Worm (Caenorhabditis elegans) whole organism, L2 larva: ENCODE measurements around the gene M28.10.

ENCODE experiments used
- C34F6.9 ChIP-seq: fragments of 150-350 bp; optimal IDR thresholded peaks from 2 replicates; lab custom pipeline; 2014; ENCODE audit warnings: missing biosample characterization, missing genetic modification characterization
- F13H6.1 ChIP-seq: sonication (generic microtip); optimal IDR thresholded peaks from 2 replicates; lab custom pipeline; 2016; ENCODE audit warnings: missing genetic modification characterization, missing compliant biosample characterization
- Y55F3AM.14 ChIP-seq: fragments of 200-800 bp; sonication (Bioruptor generic); optimal IDR thresholded peaks from 2 replicates; lab custom pipeline; 2018; ENCODE audit warnings: mild to moderate bottlenecking, missing genetic modification characterization, missing compliant biosample characterization
- ZK546.5 ChIP-seq: sonication (generic microtip); optimal IDR thresholded peaks from 2 replicates; lab custom pipeline; 2017; ENCODE audit warnings: missing biosample characterization, missing genetic modification characterization
- alr-1 ChIP-seq: fragments of 150-350 bp; optimal IDR thresholded peaks from 2 replicates; lab custom pipeline; 2014; ENCODE audit warnings: missing biosample characterization, missing genetic modification characterization
- ama-1 ChIP-seq: fragments of 150-350 bp; optimal IDR thresholded peaks from 2 replicates; lab custom pipeline; 2018; ENCODE audit warnings: inconsistent platforms
- blmp-1 ChIP-seq: sonication (generic microtip); optimal IDR thresholded peaks from 2 replicates; lab custom pipeline; 2017; ENCODE audit warnings: missing genetic modification characterization, mild to moderate bottlenecking, missing compliant biosample characterization, antibody characterized with exemption, moderate library complexity; ENCODE audit not compliant: insufficient read depth
- ceh-16 ChIP-seq: fragments of 150-350 bp; optimal IDR thresholded peaks from 2 replicates; lab custom pipeline; 2014; ENCODE audit warnings: missing biosample characterization, missing genetic modification characterization
- ceh-82 ChIP-seq: fragments of 150-350 bp; optimal IDR thresholded peaks from 2 replicates; lab custom pipeline; 2014; ENCODE audit warnings: missing biosample characterization, missing genetic modification characterization
- crh-2 ChIP-seq: sonication (generic microtip); optimal IDR thresholded peaks from 2 replicates; lab custom pipeline; 2017; ENCODE audit warnings: missing biosample characterization, missing genetic modification characterization
- dmd-4 ChIP-seq: sonication (generic microtip); optimal IDR thresholded peaks from 2 replicates; lab custom pipeline; 2017; ENCODE audit warnings: missing biosample characterization, missing genetic modification characterization
- egl-27 ChIP-seq: sonication (generic microtip); optimal IDR thresholded peaks from 3 replicates; lab custom pipeline; 2017; ENCODE audit warnings: missing biosample characterization, missing genetic modification reagents, missing genetic modification characterization
- elt-1 ChIP-seq: fragments of 150-350 bp; optimal IDR thresholded peaks from 2 replicates; lab custom pipeline; 2014; ENCODE audit warnings: missing biosample characterization, missing genetic modification characterization
- fos-1 ChIP-seq: fragments of 150-350 bp; optimal IDR thresholded peaks from 2 replicates; lab custom pipeline; 2014; ENCODE audit warnings: missing biosample characterization, missing genetic modification characterization
- gmeb-1 ChIP-seq: fragments of 150-350 bp; optimal IDR thresholded peaks from 2 replicates; lab custom pipeline; 2014; ENCODE audit warnings: missing biosample characterization, missing genetic modification characterization
- lin-11 ChIP-seq: fragments of 150-350 bp; sonication (generic microtip); optimal IDR thresholded peaks from 2 replicates; lab custom pipeline; 2014; ENCODE audit warnings: missing biosample characterization, missing genetic modification characterization, inconsistent platforms, mixed read lengths
- lin-13 ChIP-seq: fragments of 150-350 bp; optimal IDR thresholded peaks from 2 replicates; lab custom pipeline; 2014; ENCODE audit warnings: missing biosample characterization, missing genetic modification reagents, missing genetic modification characterization
- lin-39 ChIP-seq: fragments of 150-350 bp; optimal IDR thresholded peaks from 2 replicates; lab custom pipeline; 2014; ENCODE audit warnings: missing biosample characterization, missing genetic modification reagents, missing genetic modification characterization
- lsy-2 ChIP-seq, 2 experiments: fragments of 150-350 bp in 1 of 2; sonication (generic microtip) in 1 of 2; optimal IDR thresholded peaks; 2 replicates each; lab custom pipeline; 2014 to 2017; ENCODE audit warnings: missing biosample characterization in 2 of 2, missing genetic modification characterization in 2 of 2
- mab-5 ChIP-seq: fragments of 150-350 bp; optimal IDR thresholded peaks from 2 replicates; lab custom pipeline; 2014; ENCODE audit warnings: missing biosample characterization, missing genetic modification characterization
- mbf-1 ChIP-seq: sonication (generic microtip); optimal IDR thresholded peaks from 2 replicates; lab custom pipeline; 2017; ENCODE audit warnings: missing biosample characterization, missing genetic modification characterization
- mdl-1 ChIP-seq, 2 experiments: fragments of 150-350 bp in 1 of 2; sonication (generic microtip) in 1 of 2; optimal IDR thresholded peaks; 2 replicates each; lab custom pipeline; 2017; ENCODE audit warnings: missing biosample characterization in 2 of 2, missing genetic modification characterization in 2 of 2
- nhr-10 ChIP-seq: sonication (generic microtip); optimal IDR thresholded peaks from 2 replicates; lab custom pipeline; 2017; ENCODE audit warnings: missing biosample characterization, missing genetic modification characterization
- nhr-23 ChIP-seq: fragments of 150-350 bp; optimal IDR thresholded peaks from 2 replicates; lab custom pipeline; 2014; ENCODE audit warnings: missing biosample characterization, missing genetic modification reagents, missing genetic modification characterization
- nhr-237 ChIP-seq: fragments of 150-350 bp; optimal IDR thresholded peaks from 2 replicates; lab custom pipeline; 2014; ENCODE audit warnings: missing biosample characterization, missing genetic modification characterization
- nhr-25 ChIP-seq: fragments of 150-350 bp; sonication (generic microtip); optimal IDR thresholded peaks from 3 replicates; lab custom pipeline; 2014; ENCODE audit warnings: missing biosample characterization, missing genetic modification characterization
- nhr-6 ChIP-seq: fragments of 150-350 bp; optimal IDR thresholded peaks from 2 replicates; lab custom pipeline; 2014; ENCODE audit warnings: missing biosample characterization, missing genetic modification characterization
- nhr-77 ChIP-seq: fragments of 150-350 bp; optimal IDR thresholded peaks from 2 replicates; lab custom pipeline; 2014; ENCODE audit warnings: missing biosample characterization, missing genetic modification characterization
- peb-1 ChIP-seq: fragments of 150-350 bp; optimal IDR thresholded peaks from 2 replicates; lab custom pipeline; 2014; ENCODE audit warnings: missing biosample characterization, missing genetic modification characterization
- sma-3 ChIP-seq: sonication (generic microtip); optimal IDR thresholded peaks from 2 replicates; lab custom pipeline; 2016; ENCODE audit warnings: missing genetic modification reagents, missing genetic modification characterization, missing compliant biosample characterization
- snpc-4 ChIP-seq: fragments of 150-350 bp; optimal IDR thresholded peaks from 2 replicates; lab custom pipeline; 2014; ENCODE audit warnings: missing biosample characterization, missing genetic modification characterization
- unc-39 ChIP-seq: fragments of 150-350 bp; optimal IDR thresholded peaks from 2 replicates; lab custom pipeline; 2014; ENCODE audit warnings: missing biosample characterization, missing genetic modification characterization
- unc-62 ChIP-seq: fragments of 150-350 bp; optimal IDR thresholded peaks from 2 replicates; lab custom pipeline; 2014; ENCODE audit warnings: missing biosample characterization, missing genetic modification reagents, missing genetic modification characterization
- zag-1 ChIP-seq: fragments of 150-350 bp; optimal IDR thresholded peaks from 2 replicates; lab custom pipeline; 2014; ENCODE audit warnings: missing biosample characterization, missing genetic modification characterization
- ztf-1 ChIP-seq: fragments of 200-800 bp; sonication (Bioruptor generic); conservative IDR thresholded peaks from 2 replicates; pipeline ENCODE4 v1.3.6; 2022; ENCODE audit warnings: missing genetic modification characterization, missing compliant biosample characterization
- ztf-11 ChIP-seq: sonication (generic microtip); optimal IDR thresholded peaks from 2 replicates; lab custom pipeline; 2017; ENCODE audit warnings: missing biosample characterization, missing genetic modification characterization
- ztf-4 ChIP-seq: fragments of 150-350 bp; optimal IDR thresholded peaks from 2 replicates; lab custom pipeline; 2014; ENCODE audit warnings: missing biosample characterization, missing genetic modification characterization

Gene M28.10

DNA sequence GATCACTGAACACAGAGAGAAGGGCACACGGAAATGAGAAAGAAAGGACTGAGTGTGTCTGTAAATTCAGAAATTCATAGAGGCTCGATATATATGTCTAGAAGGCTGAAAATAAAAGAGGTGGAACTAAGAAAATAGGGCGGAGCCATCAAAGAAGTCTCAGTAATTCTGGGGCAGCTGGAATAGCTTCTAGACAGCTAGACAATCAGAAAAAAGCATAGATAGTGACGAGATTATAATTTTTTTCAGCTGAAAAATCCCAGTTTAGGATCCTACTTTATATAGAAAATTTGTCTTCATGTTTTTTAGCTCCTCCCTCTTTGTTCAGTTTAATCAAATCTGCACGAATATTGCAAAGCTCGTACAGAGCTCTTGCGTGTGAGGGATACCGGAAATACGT is 17.7 kb downstream of the M28.10 start, which contains the start of gene D2089.3:
Gene D2089.3 (minus strand): TSS at position 101 of the 400 bp plus-strand sequence.
- TF ChIP-seq snpc-4 (tag; lab: Kevin White, UChicago) (no peak), ZK546.5 (no peak), dmd-4 (tag; lab: Kevin White, UChicago) (no peak), lin-13 (GFP tag; lab: Kevin White, UChicago) (no peak), gmeb-1 (tag; lab: Kevin White, UChicago) (no peak), ama-1 (no peak), ztf-1 (GFP tag; lab: Robert Waterston, UW) (no peak), sma-3 (no peak), ztf-11 (tag; lab: Kevin White, UChicago) (no peak), zag-1 (tag; lab: Kevin White, UChicago) (no peak), unc-62 (GFP tag; lab: Kevin White, UChicago) (no peak), lin-39 (no peak), nhr-25 (tag; lab: Kevin White, UChicago) (no peak), lin-11 (no peak), alr-1 (tag; lab: Kevin White, UChicago) (no peak), ztf-4 (tag; lab: Kevin White, UChicago) (no peak), unc-39 (tag; lab: Kevin White, UChicago) (no peak), mdl-1 (tag; optimal IDR thresholded peaks at IDR 0.05; lab: Kevin White, UChicago) (no peak), C34F6.9 (tag; lab: Kevin White, UChicago) (no peak), nhr-77 (no peak)

DNA sequence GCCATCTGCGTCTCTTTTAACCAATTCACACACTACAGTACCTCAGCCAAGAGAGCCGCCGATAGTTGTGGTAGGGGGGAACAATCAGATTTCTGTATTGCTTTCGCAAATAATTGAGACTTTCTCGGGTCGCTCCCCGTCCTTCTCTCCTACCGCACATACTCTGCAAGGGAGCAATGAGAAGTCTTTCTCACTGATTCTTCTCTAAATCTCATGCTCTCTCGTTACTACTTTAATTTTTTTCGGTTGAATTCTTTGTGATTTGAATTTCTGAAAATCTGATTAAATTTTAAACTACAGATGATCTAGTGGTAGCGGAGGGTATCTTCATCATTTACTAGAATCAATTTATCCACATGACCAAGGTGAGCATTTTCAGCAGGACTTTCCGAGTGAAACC is 28.0 kb downstream of the M28.10 start, which contains the start of gene ptb-1:
Gene ptb-1 (plus strand): TSS at position 301 of the 400 bp plus-strand sequence.
- TF ChIP-seq nhr-237 (tag; lab: Kevin White, UChicago) (no peak), mbf-1 (tag; lab: Kevin White, UChicago) (no peak), F13H6.1 (no peak), unc-39 (tag; lab: Kevin White, UChicago) (no peak), crh-2 (no peak), Y55F3AM.14 (GFP tag; lab: Kevin White, UChicago) (no peak)

DNA sequence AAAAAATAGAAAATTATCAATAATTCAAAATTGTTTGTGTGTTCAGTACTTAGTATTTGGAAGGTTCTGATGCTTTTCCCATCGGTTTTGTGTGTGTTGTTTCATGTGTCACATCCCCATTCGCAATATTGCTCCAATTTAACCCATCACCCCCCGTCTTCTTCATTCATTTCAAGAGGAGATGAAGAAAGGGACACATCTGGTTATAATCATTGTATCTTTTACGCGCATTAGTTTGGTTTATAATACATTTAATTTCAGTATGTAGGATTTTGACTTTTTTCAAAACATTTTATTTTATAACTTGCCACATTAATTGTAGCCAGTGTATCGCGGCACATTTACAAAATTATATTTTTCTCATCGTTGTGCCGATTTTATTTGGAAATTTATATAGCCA is 32.8 kb downstream of the M28.10 start:
- TF ChIP-seq nhr-237 (tag; lab: Kevin White, UChicago) = no peak
- TF ChIP-seq unc-39 (tag; lab: Kevin White, UChicago) = no peak
- TF ChIP-seq zag-1 (tag; lab: Kevin White, UChicago) = no peak
- no peak for TF ChIP-seq fos-1 (tag; lab: Kevin White, UChicago)
- TF ChIP-seq sma-3 = no peak
- no peak for TF ChIP-seq ceh-82
- TF ChIP-seq blmp-1 (tag; lab: Kevin White, UChicago) = no peak
- TF ChIP-seq gmeb-1 (tag; lab: Kevin White, UChicago) = no peak
- TF ChIP-seq ama-1 = no peak
- TF ChIP-seq egl-27 = no peak
- no peak for TF ChIP-seq nhr-25 (tag; lab: Kevin White, UChicago)
- no peak for TF ChIP-seq nhr-6 (tag; lab: Kevin White, UChicago)
- TF ChIP-seq lin-11 = no peak
- no peak for TF ChIP-seq crh-2
- no peak for TF ChIP-seq nhr-10 (tag; lab: Kevin White, UChicago)

ce11 chrII:10680614-10681013 is 33.3 kb downstream of the M28.10 start:
- TF ChIP-seq mbf-1 (tag; lab: Kevin White, UChicago) (no peak), nhr-237 (tag; lab: Kevin White, UChicago) (no peak), lin-39 (no peak), lsy-2 (tag; optimal IDR thresholded peaks at IDR 0.05; lab: Kevin White, UChicago) (no peak), mab-5 (tag; lab: Kevin White, UChicago) (no peak), ZK546.5 (no peak), zag-1 (tag; lab: Kevin White, UChicago) (no peak), ztf-1 (GFP tag; lab: Robert Waterston, UW) (no peak), gmeb-1 (tag; lab: Kevin White, UChicago) (no peak), dmd-4 (tag; lab: Kevin White, UChicago) (no peak), ceh-16 (tag; lab: Kevin White, UChicago) (no peak), elt-1 (tag; lab: Kevin White, UChicago) (no peak), nhr-23 (tag; lab: Kevin White, UChicago) (no peak), unc-62 (GFP tag; lab: Kevin White, UChicago) (no peak), peb-1 (tag; lab: Kevin White, UChicago) (no peak), snpc-4 (tag; lab: Kevin White, UChicago) (no peak), nhr-6 (tag; lab: Kevin White, UChicago) (no peak), ama-1 (no peak), fos-1 (tag; lab: Kevin White, UChicago) (no peak)
